Fruit fly (Drosophila melanogaster) whole organism, embryonic: ENCODE results near the gene CG43052.

Experiments
- B-H2 ChIP-seq: fragments of 200-800 bp; sonication (Bioruptor generic); optimal IDR thresholded peaks from 2 replicates; lab custom pipeline; 2018; ENCODE audit warnings: missing biosample characterization, mild to moderate bottlenecking, missing genetic modification characterization
- CG12219 ChIP-seq: fragments of 200-800 bp; sonication (Bioruptor generic); optimal IDR thresholded peaks from 3 replicates; lab custom pipeline; 2018; ENCODE audit warnings: missing biosample characterization, mild to moderate bottlenecking, missing genetic modification characterization
- CG13624 ChIP-seq: fragments of 200-800 bp; sonication (Bioruptor generic); optimal IDR thresholded peaks from 2 replicates; lab custom pipeline; 2016; ENCODE audit warnings: missing biosample characterization, missing genetic modification characterization
- CG17361 ChIP-seq: fragments of 200-800 bp; sonication (Bioruptor generic); IDR thresholded peaks from 3 replicates; pipeline ENCODE4 v1.3.6; 2022; ENCODE audit warnings: missing biosample characterization, missing genetic modification characterization
- CG17612 ChIP-seq: fragments of 200-800 bp; sonication (Bioruptor generic); IDR thresholded peaks from 2 replicates; pipeline ENCODE4 v1.3.6; 2022; ENCODE audit warnings: missing biosample characterization, missing genetic modification characterization
- CG18599 ChIP-seq: fragments of 200-800 bp; sonication (Bioruptor generic); optimal IDR thresholded peaks from 3 replicates; lab custom pipeline; 2017; ENCODE audit warnings: missing biosample characterization, missing genetic modification characterization, mild to moderate bottlenecking, moderate library complexity, missing genetic modification reagents
- CG2712 ChIP-seq: fragments of 200-800 bp; optimal IDR thresholded peaks from 3 replicates; lab custom pipeline; 2019; ENCODE audit warnings: missing biosample characterization, mild to moderate bottlenecking, missing genetic modification characterization, moderate library complexity
- CG31224 ChIP-seq: fragments of 200-800 bp; sonication (Bioruptor generic); IDR thresholded peaks from 2 replicates; pipeline ENCODE4 v1.3.6; 2022; ENCODE audit warnings: missing biosample characterization, missing genetic modification characterization
- CG32532 ChIP-seq: fragments of 200-800 bp; sonication (Bioruptor generic); IDR thresholded peaks from 2 replicates; pipeline ENCODE4 v1.3.6; 2022; ENCODE audit warnings: missing biosample characterization, missing genetic modification characterization
- CG3281 ChIP-seq: fragments of 200-800 bp; sonication (Bioruptor generic); optimal IDR thresholded peaks from 3 replicates; lab custom pipeline; 2017; ENCODE audit warnings: missing biosample characterization, mild to moderate bottlenecking, missing genetic modification characterization
- CG33213 ChIP-seq: fragments of 200-800 bp; sonication (Bioruptor generic); optimal IDR thresholded peaks from 3 replicates; lab custom pipeline; 2016; ENCODE audit warnings: missing biosample characterization, missing genetic modification characterization
- CG4282 ChIP-seq: fragments of 200-800 bp; sonication (Bioruptor generic); optimal IDR thresholded peaks from 2 replicates; lab custom pipeline; 2016; ENCODE audit warnings: missing biosample characterization, missing genetic modification characterization
- CG5245 ChIP-seq: fragments of 200-800 bp; sonication (Bioruptor generic); optimal IDR thresholded peaks from 3 replicates; lab custom pipeline; 2016; ENCODE audit warnings: missing biosample characterization, missing genetic modification characterization
- CG7786 ChIP-seq: fragments of 200-800 bp; sonication (Bioruptor generic); optimal IDR thresholded peaks from 2 replicates; lab custom pipeline; 2016; ENCODE audit warnings: missing biosample characterization, missing genetic modification characterization
- CG7987 ChIP-seq: fragments of 200-800 bp; sonication (Bioruptor generic); optimal IDR thresholded peaks from 2 replicates; lab custom pipeline; 2018; ENCODE audit warnings: missing biosample characterization, mild to moderate bottlenecking, missing genetic modification characterization, moderate library complexity
- CG9215 ChIP-seq: fragments of 200-800 bp; sonication (Bioruptor generic); IDR thresholded peaks from 2 replicates; pipeline ENCODE4 v1.3.6; 2022; ENCODE audit warnings: missing biosample characterization, missing genetic modification characterization
- Camta ChIP-seq: fragments of 200-800 bp; sonication (Bioruptor generic); optimal IDR thresholded peaks from 2 replicates; lab custom pipeline; 2016; ENCODE audit warnings: missing biosample characterization, missing genetic modification characterization
- D ChIP-seq, 2 experiments: fragments of 200-800 bp in 1 of 2; fragments of >200 bp in 1 of 2; sonication (Bioruptor generic) in 1 of 2; optimal IDR thresholded peaks; 2 replicates in 1 of 2; 3 replicates in 1 of 2; lab custom pipeline; 2017; ENCODE audit warnings: mild to moderate bottlenecking in 1 of 2, missing biosample characterization in 1 of 2, missing genetic modification characterization in 1 of 2, missing genetic modification reagents in 1 of 2
- Dek ChIP-seq: fragments of 200-800 bp; sonication (Bioruptor generic); optimal IDR thresholded peaks from 3 replicates; lab custom pipeline; 2019; ENCODE audit warnings: missing biosample characterization, mild to moderate bottlenecking, missing genetic modification characterization, moderate library complexity
- Dfd ChIP-seq, 2 experiments: fragments of >200 bp; optimal IDR thresholded peaks; 2 replicates each; lab custom pipeline; 2017; ENCODE audit warnings: missing biosample characterization in 2 of 2, missing genetic modification characterization in 2 of 2
- Doc3 ChIP-seq: fragments of 200-800 bp; sonication (Bioruptor generic); IDR thresholded peaks from 3 replicates; pipeline ENCODE4 v1.3.6; 2022; ENCODE audit warnings: missing biosample characterization, missing genetic modification characterization; ENCODE audit not compliant: partially characterized antibody
- HLH4C ChIP-seq: fragments of 200-800 bp; sonication (Bioruptor generic); IDR thresholded peaks from 3 replicates; pipeline ENCODE4 v1.3.6; 2022; ENCODE audit warnings: missing biosample characterization, missing genetic modification characterization; ENCODE audit not compliant: partially characterized antibody
- Kr ChIP-seq: fragments of 200-800 bp; sonication (Bioruptor generic); optimal IDR thresholded peaks from 2 replicates; lab custom pipeline; 2017; ENCODE audit warnings: missing biosample characterization, mild to moderate bottlenecking, missing genetic modification characterization
- Nf-YC ChIP-seq: fragments of 200-800 bp; optimal IDR thresholded peaks from 3 replicates; lab custom pipeline; 2019; ENCODE audit warnings: missing biosample characterization, mild to moderate bottlenecking, missing genetic modification characterization, moderate library complexity
- Optix ChIP-seq: fragments of 200-800 bp; sonication (Bioruptor generic); IDR thresholded peaks from 3 replicates; pipeline ENCODE4 v1.3.6; 2022; ENCODE audit warnings: missing biosample characterization, missing genetic modification characterization
- Six4 ChIP-seq: fragments of 200-800 bp; sonication (Bioruptor generic); optimal IDR thresholded peaks from 2 replicates; lab custom pipeline; 2016; ENCODE audit warnings: missing biosample characterization, missing genetic modification characterization
- TFAM ChIP-seq: fragments of 200-800 bp; sonication (Bioruptor generic); optimal IDR thresholded peaks from 2 replicates; lab custom pipeline; 2017; ENCODE audit warnings: missing biosample characterization, missing genetic modification characterization, inconsistent platforms
- Taf1 ChIP-seq: fragments of 200-800 bp; sonication (Bioruptor generic); IDR thresholded peaks from 2 replicates; pipeline ENCODE4 v1.3.6; 2022; ENCODE audit warnings: missing biosample characterization, missing genetic modification characterization
- Usf ChIP-seq: fragments of 200-800 bp; sonication (Bioruptor generic); optimal IDR thresholded peaks from 2 replicates; lab custom pipeline; 2017; ENCODE audit warnings: missing genotype, missing biosample characterization, missing genetic modification characterization
- ab ChIP-seq: fragments of 200-800 bp; sonication (Bioruptor generic); optimal IDR thresholded peaks from 2 replicates; lab custom pipeline; 2016; ENCODE audit warnings: missing biosample characterization, missing genetic modification characterization
- btn ChIP-seq: fragments of 200-800 bp; sonication (Bioruptor generic); optimal IDR thresholded peaks from 2 replicates; lab custom pipeline; 2016; ENCODE audit warnings: missing biosample characterization, missing genetic modification characterization
- ci ChIP-seq: fragments of 200-800 bp; sonication (Bioruptor generic); IDR thresholded peaks from 3 replicates; pipeline ENCODE4 v1.3.6; 2022; ENCODE audit warnings: missing biosample characterization, missing genetic modification characterization
- dan ChIP-seq: fragments of 200-800 bp; sonication (Bioruptor generic); IDR thresholded peaks from 2 replicates; pipeline ENCODE4 v1.3.6; 2022; ENCODE audit warnings: missing biosample characterization, missing genetic modification characterization
- emc ChIP-seq: fragments of 200-800 bp; sonication (Bioruptor generic); optimal IDR thresholded peaks from 2 replicates; lab custom pipeline; 2016; ENCODE audit warnings: missing biosample characterization, missing genetic modification characterization
- grau ChIP-seq: fragments of 200-800 bp; optimal IDR thresholded peaks from 3 replicates; lab custom pipeline; 2019; ENCODE audit warnings: missing biosample characterization, mild to moderate bottlenecking, missing genetic modification characterization, moderate library complexity
- h ChIP-seq: fragments of >200 bp; optimal IDR thresholded peaks from 2 replicates; lab custom pipeline; 2017
- kah ChIP-seq: fragments of 200-800 bp; sonication (Bioruptor generic); optimal IDR thresholded peaks from 2 replicates; lab custom pipeline; 2018; ENCODE audit warnings: missing biosample characterization, mild to moderate bottlenecking, missing genetic modification characterization
- lilli ChIP-seq: fragments of 200-800 bp; sonication (Bioruptor generic); optimal IDR thresholded peaks from 3 replicates; lab custom pipeline; 2016; ENCODE audit warnings: missing biosample characterization, missing genetic modification characterization
- lmd ChIP-seq: fragments of 200-800 bp; sonication (Bioruptor generic); IDR thresholded peaks from 2 replicates; pipeline ENCODE4 v1.3.6; 2022; ENCODE audit warnings: missing biosample characterization, missing genetic modification characterization
- maf-S ChIP-seq: fragments of 200-800 bp; sonication (Bioruptor generic); optimal IDR thresholded peaks from 2 replicates; lab custom pipeline; 2016; ENCODE audit warnings: missing biosample characterization, missing genetic modification characterization
- mam ChIP-seq: fragments of 200-800 bp; sonication (Bioruptor generic); optimal IDR thresholded peaks from 3 replicates; lab custom pipeline; 2016; ENCODE audit warnings: missing biosample characterization, missing genetic modification characterization
- pb ChIP-seq: fragments of 200-800 bp; sonication (Bioruptor generic); optimal IDR thresholded peaks from 3 replicates; lab custom pipeline; 2016; ENCODE audit warnings: missing biosample characterization, missing genetic modification characterization
- pita ChIP-seq: fragments of 200-800 bp; sonication (Bioruptor generic); optimal IDR thresholded peaks from 2 replicates; lab custom pipeline; 2017; ENCODE audit warnings: missing biosample characterization, mild to moderate bottlenecking, missing genetic modification characterization
- pnt ChIP-seq: fragments of 200-800 bp; sonication (Bioruptor generic); optimal IDR thresholded peaks from 3 replicates; lab custom pipeline; 2016; ENCODE audit warnings: missing biosample characterization, missing genetic modification characterization
- pzg ChIP-seq: fragments of 200-800 bp; sonication (Bioruptor generic); optimal IDR thresholded peaks from 3 replicates; lab custom pipeline; 2018; ENCODE audit warnings: missing biosample characterization, mild to moderate bottlenecking, missing genetic modification characterization, moderate library complexity
- ro ChIP-seq: fragments of 200-800 bp; sonication (Bioruptor generic); IDR thresholded peaks from 2 replicates; pipeline ENCODE4 v1.3.6; 2022; ENCODE audit warnings: missing biosample characterization, missing genetic modification characterization
- sna ChIP-seq: fragments of 200-800 bp; sonication (Bioruptor generic); IDR thresholded peaks from 2 replicates; pipeline ENCODE4 v1.3.6; 2022; ENCODE audit warnings: missing biosample characterization, missing genetic modification characterization; ENCODE audit not compliant: partially characterized antibody
- so ChIP-seq: fragments of 200-800 bp; sonication (Bioruptor generic); IDR thresholded peaks from 3 replicates; pipeline ENCODE4 v1.3.6; 2022; ENCODE audit warnings: missing biosample characterization, missing genetic modification characterization
- trem ChIP-seq: fragments of 200-800 bp; optimal IDR thresholded peaks from 3 replicates; lab custom pipeline; 2019; ENCODE audit warnings: missing biosample characterization, mild to moderate bottlenecking, missing genetic modification characterization, moderate library complexity

Gene CG43052

dm6 chr2L:14355033-14355851 lies 3.4 kb downstream of the CG43052 start, which contains the start of gene Rab14 (continued):
- TF ChIP-seq dan (GFP tag; lab: Robert Waterston, UW) (no peak), Optix (GFP tag; lab: Robert Waterston, UW) (peak; percentile 67; the same call in 2 of the 3 replicates), CG18599 (GFP tag; lab: Kevin White, UChicago) (peak; percentile 83), CG2712 (peak; percentile 83), CG17361 (GFP tag; lab: Robert Waterston, UW) (peak; percentile 78), Dek (tag; lab: Kevin White, UChicago) (peak; percentile 87), CG3281 (peak; percentile 84), h (no peak), CG13624 (GFP tag; lab: Kevin White, UChicago) (peak; percentile 76), grau (tag; lab: Kevin White, UChicago) (peak; percentile 84), HLH4C (GFP tag; lab: Robert Waterston, UW) (peak; percentile 86), mam (GFP tag; lab: Kevin White, UChicago) (peak; percentile 79), btn (GFP tag; lab: Kevin White, UChicago) (peak; percentile 5), B-H2 (GFP tag; lab: Kevin White, UChicago) (peak; percentile 75), Usf (GFP tag; lab: Kevin White, UChicago) (peak; percentile 24), ro (GFP tag; lab: Robert Waterston, UW) (peak; percentile 56), maf-S (peak; percentile 50), Nf-YC (peak; percentile 64), trem (tag; lab: Kevin White, UChicago) (peak; percentile 60), D (optimal IDR thresholded peaks at IDR 0.05; lab: Kevin White, UChicago) (peak; percentile 89), D (GFP tag; optimal IDR thresholded peaks at IDR 0.05; lab: Kevin White, UChicago) (peak; percentile 65), CG7786 (peak; percentile 65), so (GFP tag; lab: Robert Waterston, UW) (no peak), Kr (peak; percentile 35), CG32532 (peak; percentile 91), emc (GFP tag; lab: Kevin White, UChicago) (no peak), lmd (GFP tag; lab: Robert Waterston, UW) (peak; percentile 78), pita (no peak), TFAM (GFP tag; lab: Kevin White, UChicago) (peak; percentile 25), ab (GFP tag; lab: Kevin White, UChicago) (no peak), pnt (GFP tag; lab: Kevin White, UChicago) (peak; percentile 47), Taf1 (GFP tag; lab: Robert Waterston, UW) (peak; percentile 48), CG12219 (GFP tag; lab: Kevin White, UChicago) (peak; percentile 76), CG31224 (GFP tag; lab: Robert Waterston, UW) (peak; percentile 65; the same call in 1 of the 2 replicates), kah (peak; percentile 52), CG4282 (GFP tag; lab: Kevin White, UChicago) (peak; percentile 58), CG33213 (peak; percentile 35), CG7987 (GFP tag; lab: Kevin White, UChicago) (peak; percentile 80), Six4 (GFP tag; lab: Kevin White, UChicago) (peak; percentile 53), sna (GFP tag; lab: Robert Waterston, UW) (peak; percentile 84), pb (GFP tag; lab: Kevin White, UChicago) (peak; percentile 25), lilli (GFP tag; lab: Kevin White, UChicago) (peak; percentile 88), pzg (GFP tag; lab: Kevin White, UChicago) (peak; percentile 95), CG9215 (peak; percentile 51; the same call in 1 of the 2 replicates), CG17612 (GFP tag; lab: Robert Waterston, UW) (0 out of 2 replicates have a peak, but pooled peaks have one; percentile 20), Camta (GFP tag; lab: Kevin White, UChicago) (no peak), Doc3 (GFP tag; lab: Robert Waterston, UW) (peak; percentile 70; the same call in 1 of the 3 replicates), Dfd (GFP tag; optimal IDR thresholded peaks at IDR 0.05; lab: Kevin White, UChicago) (no peak), CG5245 (GFP tag; lab: Kevin White, UChicago) (peak; percentile 48), ci (GFP tag; lab: Robert Waterston, UW) (peak; percentile 91)
